Worm (Caenorhabditis elegans) whole organism, late embryonic: ENCODE data around the gene mltn-11.

Experiments
- F13H6.1 ChIP-seq: sonication (generic microtip); optimal IDR thresholded peaks from 2 replicates; lab custom pipeline; 2016; ENCODE audit warnings: missing genetic modification characterization, missing compliant biosample characterization
- T23F11.4 ChIP-seq: fragments of 200-800 bp; sonication (Bioruptor generic); optimal IDR thresholded peaks from 2 replicates; lab custom pipeline; 2018; ENCODE audit warnings: mild to moderate bottlenecking, missing genetic modification characterization, missing compliant biosample characterization
- ahr-1 ChIP-seq: sonication (generic microtip); optimal IDR thresholded peaks from 2 replicates; lab custom pipeline; 2016; ENCODE audit warnings: missing genetic modification characterization, missing compliant biosample characterization
- ceh-19 ChIP-seq: fragments of 200-800 bp; sonication (Bioruptor generic); optimal IDR thresholded peaks from 2 replicates; lab custom pipeline; 2018; ENCODE audit warnings: mild to moderate bottlenecking, missing genetic modification characterization, missing compliant biosample characterization
- ceh-2 ChIP-seq: sonication (generic microtip); optimal IDR thresholded peaks from 2 replicates; lab custom pipeline; 2016; ENCODE audit warnings: missing genotype, missing genetic modification characterization, missing compliant biosample characterization
- ceh-22 ChIP-seq: sonication (generic microtip); optimal IDR thresholded peaks from 2 replicates; lab custom pipeline; 2017; ENCODE audit warnings: missing biosample characterization, missing genetic modification characterization
- ceh-34 ChIP-seq: sonication (generic microtip); optimal IDR thresholded peaks from 2 replicates; lab custom pipeline; 2016; ENCODE audit warnings: mild to moderate bottlenecking, missing genetic modification characterization, missing compliant biosample characterization
- ceh-45 ChIP-seq: fragments of 200-800 bp; sonication (Bioruptor generic); IDR thresholded peaks from 2 replicates; pipeline ENCODE4 v1.3.6; 2022; ENCODE audit warnings: missing genetic modification reagents, missing genetic modification characterization, missing compliant biosample characterization
- ceh-9 ChIP-seq: sonication (generic microtip); optimal IDR thresholded peaks from 2 replicates; lab custom pipeline; 2016; ENCODE audit warnings: mild to moderate bottlenecking, missing genetic modification characterization, inconsistent platforms, missing compliant biosample characterization
- che-1 ChIP-seq: sonication (generic microtip); optimal IDR thresholded peaks from 2 replicates; lab custom pipeline; 2016; ENCODE audit warnings: mild to moderate bottlenecking, missing genetic modification characterization, missing compliant biosample characterization
- dmd-4 ChIP-seq: sonication (generic microtip); optimal IDR thresholded peaks from 2 replicates; lab custom pipeline; 2016; ENCODE audit warnings: borderline replicate concordance, missing genetic modification characterization, missing compliant biosample characterization
- elt-2 ChIP-seq: sonication (generic microtip); optimal IDR thresholded peaks from 2 replicates; lab custom pipeline; 2016; ENCODE audit warnings: missing genetic modification reagents, missing genetic modification characterization, missing compliant biosample characterization
- elt-4 ChIP-seq: sonication (generic microtip); optimal IDR thresholded peaks from 2 replicates; lab custom pipeline; 2016; ENCODE audit warnings: missing genetic modification characterization, missing compliant biosample characterization
- ets-4 ChIP-seq: sonication (generic microtip); optimal IDR thresholded peaks from 2 replicates; lab custom pipeline; 2016; ENCODE audit warnings: missing genetic modification characterization, missing compliant biosample characterization
- eyg-1 ChIP-seq: sonication (generic microtip); optimal IDR thresholded peaks from 2 replicates; lab custom pipeline; 2016; ENCODE audit warnings: missing genotype, missing genetic modification characterization, missing compliant biosample characterization
- fkh-10 ChIP-seq: fragments of 150-350 bp; optimal IDR thresholded peaks from 2 replicates; lab custom pipeline; 2014; ENCODE audit warnings: missing biosample characterization, missing genetic modification reagents, missing genetic modification characterization
- fkh-6 ChIP-seq: sonication (generic microtip); optimal IDR thresholded peaks from 2 replicates; lab custom pipeline; 2016; ENCODE audit warnings: missing genetic modification characterization, missing compliant biosample characterization
- gmeb-2 ChIP-seq: sonication (generic microtip); optimal IDR thresholded peaks from 2 replicates; lab custom pipeline; 2016; ENCODE audit warnings: missing genetic modification characterization, inconsistent platforms, missing compliant biosample characterization
- hlh-6 ChIP-seq: sonication (generic microtip); optimal IDR thresholded peaks from 2 replicates; lab custom pipeline; 2016; ENCODE audit warnings: missing genotype, missing genetic modification characterization, missing compliant biosample characterization
- hlh-8 ChIP-seq: sonication (generic microtip); optimal IDR thresholded peaks from 2 replicates; lab custom pipeline; 2016; ENCODE audit warnings: missing genotype, missing genetic modification characterization, missing compliant biosample characterization
- lim-6 ChIP-seq: sonication (generic microtip); optimal IDR thresholded peaks from 2 replicates; lab custom pipeline; 2016; ENCODE audit warnings: missing genetic modification characterization, missing compliant biosample characterization
- nfya-1 ChIP-seq: sonication (generic microtip); optimal IDR thresholded peaks from 2 replicates; lab custom pipeline; 2017; ENCODE audit warnings: missing genetic modification characterization, mild to moderate bottlenecking, missing compliant biosample characterization, antibody characterized with exemption, moderate library complexity
- npax-4 ChIP-seq: sonication (generic microtip); optimal IDR thresholded peaks from 2 replicates; lab custom pipeline; 2016; ENCODE audit warnings: missing genetic modification characterization, missing compliant biosample characterization
- pax-1 ChIP-seq: fragments of 150-350 bp; optimal IDR thresholded peaks from 2 replicates; lab custom pipeline; 2014; ENCODE audit warnings: missing biosample characterization, missing genetic modification characterization
- pha-2 ChIP-seq: sonication (generic microtip); optimal IDR thresholded peaks from 2 replicates; lab custom pipeline; 2017; ENCODE audit warnings: mild to moderate bottlenecking, missing genetic modification characterization, missing compliant biosample characterization
- pha-4 ChIP-seq: fragments of 150-350 bp; optimal IDR thresholded peaks from 2 replicates; lab custom pipeline; 2018; ENCODE audit warnings: missing biosample characterization, missing genetic modification reagents, missing genetic modification characterization
- rnt-1 ChIP-seq: sonication (generic microtip); optimal IDR thresholded peaks from 2 replicates; lab custom pipeline; 2016; ENCODE audit warnings: missing genetic modification characterization, missing compliant biosample characterization
- sdc-2 ChIP-seq: sonication (generic microtip); optimal IDR thresholded peaks from 2 replicates; lab custom pipeline; 2016; ENCODE audit warnings: missing genotype, missing genetic modification characterization, missing compliant biosample characterization
- sox-4 ChIP-seq: sonication (generic microtip); optimal IDR thresholded peaks from 2 replicates; lab custom pipeline; 2017; ENCODE audit warnings: mild to moderate bottlenecking, missing genetic modification characterization, inconsistent platforms, missing compliant biosample characterization
- syd-9 ChIP-seq: sonication (generic microtip); optimal IDR thresholded peaks from 2 replicates; lab custom pipeline; 2016; ENCODE audit warnings: mild to moderate bottlenecking, missing genetic modification characterization, moderate library complexity, missing compliant biosample characterization
- tbx-2 ChIP-seq: sonication (generic microtip); optimal IDR thresholded peaks from 2 replicates; lab custom pipeline; 2016; ENCODE audit warnings: missing genetic modification characterization, missing compliant biosample characterization
- ttx-3 ChIP-seq: sonication (generic microtip); optimal IDR thresholded peaks from 2 replicates; lab custom pipeline; 2016; ENCODE audit warnings: missing genetic modification reagents, missing genetic modification characterization, missing compliant biosample characterization
- unc-42 ChIP-seq: sonication (generic microtip); optimal IDR thresholded peaks from 2 replicates; lab custom pipeline; 2016; ENCODE audit warnings: missing genotype, missing genetic modification characterization, missing compliant biosample characterization
- unc-86 ChIP-seq: sonication (generic microtip); optimal IDR thresholded peaks from 2 replicates; lab custom pipeline; 2016; ENCODE audit warnings: missing genetic modification characterization, missing compliant biosample characterization
- zip-5 ChIP-seq: sonication (generic microtip); optimal IDR thresholded peaks from 2 replicates; lab custom pipeline; 2016; ENCODE audit warnings: missing genetic modification characterization, missing compliant biosample characterization

The mltn-11 gene

DNA sequence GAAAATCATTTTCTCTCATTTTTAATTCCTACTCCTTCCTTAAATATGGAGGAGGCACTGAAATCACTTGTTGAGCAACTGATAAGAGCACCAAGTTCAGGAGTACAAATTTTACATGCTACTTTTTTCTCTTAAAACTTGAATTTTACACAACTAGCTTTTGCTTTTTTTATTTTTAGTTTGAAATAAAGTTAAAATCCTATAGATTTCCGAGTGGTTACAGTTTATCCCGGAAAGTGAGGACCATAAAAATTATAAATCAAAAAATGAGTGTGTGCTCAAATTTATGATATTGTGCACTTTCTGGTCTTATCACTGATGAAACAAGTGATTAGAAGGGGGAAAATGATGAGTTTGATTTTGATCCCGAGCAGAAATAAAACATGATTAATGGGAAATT is 8.0 kb upstream of the mltn-11 start, which contains the start of gene oac-53:
TSS of gene oac-53 (minus strand) at position 9 of the 400 bp plus-strand sequence.
- no peak for TF ChIP-seq zip-5 (tag; lab: Kevin White, UChicago)
- no peak for TF ChIP-seq unc-42 (tag; lab: Kevin White, UChicago)
- TF ChIP-seq elt-2 (tag; lab: Kevin White, UChicago): peak; percentile 32
- TF ChIP-seq che-1: no peak
- no peak for TF ChIP-seq hlh-6 (tag; lab: Kevin White, UChicago)
- TF ChIP-seq elt-4 (tag; lab: Kevin White, UChicago): no peak

DNA sequence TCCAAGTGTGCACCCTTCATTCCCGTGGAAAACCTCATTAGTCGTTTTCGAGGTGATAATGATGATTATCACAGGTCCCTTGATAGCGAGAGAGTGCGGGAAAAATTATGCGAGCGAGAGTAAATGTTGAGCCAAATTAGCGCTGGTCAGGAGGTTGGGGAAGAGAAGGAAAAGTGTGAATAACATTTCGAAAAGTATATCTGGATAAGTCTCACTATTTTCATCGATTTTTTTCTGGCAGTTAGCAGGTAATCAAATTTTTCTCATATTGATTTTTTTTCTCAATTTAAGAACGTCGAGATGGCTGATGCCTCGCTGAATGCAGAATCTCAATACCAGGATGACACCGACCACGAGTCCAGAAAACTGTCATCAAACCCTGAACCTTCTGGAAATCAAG is 7.0 kb upstream of the mltn-11 start, which contains the start of gene W06G6.2:
TSS of gene W06G6.2 (plus strand) at position 301 of the 400 bp plus-strand sequence.
- TF ChIP-seq fkh-6 (tag; lab: Kevin White, UChicago) (no peak), fkh-10 (GFP tag; lab: Kevin White, UChicago) (no peak), sdc-2 (tag; lab: Kevin White, UChicago) (peak; percentile 62)
- TF ChIP-seq, all 69 proteins: peak for 1

- TF ChIP-seq lim-6: no peak
- TF ChIP-seq pax-1 (tag; lab: Kevin White, UChicago): no peak
- TF ChIP-seq syd-9 (tag; lab: Kevin White, UChicago): no peak
- TF ChIP-seq ceh-22: no peak
- TF ChIP-seq ttx-3 (tag; lab: Kevin White, UChicago): no peak
- no peak for TF ChIP-seq rnt-1 (tag; lab: Kevin White, UChicago)
- TF ChIP-seq eyg-1 (tag; lab: Kevin White, UChicago): no peak
- no peak for TF ChIP-seq ceh-9 (tag; lab: Kevin White, UChicago)
- no peak for TF ChIP-seq unc-86 (tag; lab: Kevin White, UChicago)
- TF ChIP-seq pha-4 (tag; lab: Kevin White, UChicago): no peak
- no peak for TF ChIP-seq hlh-8 (tag; lab: Kevin White, UChicago)
- TF ChIP-seq ceh-34 (tag; lab: Kevin White, UChicago): no peak
- TF ChIP-seq T23F11.4 (GFP tag; lab: Kevin White, UChicago): no peak
- no peak for TF ChIP-seq nfya-1 (tag; lab: Kevin White, UChicago)
- no peak for TF ChIP-seq ceh-2 (tag; lab: Kevin White, UChicago)
- no peak for TF ChIP-seq ceh-19 (GFP tag; lab: Kevin White, UChicago)
- no peak for TF ChIP-seq ets-4 (tag; lab: Kevin White, UChicago)
These were observed 6.4 kb upstream of the mltn-11 start, which contains the start of gene srd-21 for ce11 chrV:16629600-16629999. Gene srd-21, plus strand, starts transcription at chrV:16629900.

ce11 chrV:16638204-16638603 is 2.2 kb downstream of the mltn-11 start, which contains the start of gene srw-76:
Gene srw-76, minus strand, starts transcription at chrV:16638304.
- no peak for TF ChIP-seq sox-4 (tag; lab: Kevin White, UChicago)
- no peak for TF ChIP-seq fkh-6 (tag; lab: Kevin White, UChicago)
- TF ChIP-seq rnt-1 (tag; lab: Kevin White, UChicago): no peak
- TF ChIP-seq ceh-22: no peak
- no peak for TF ChIP-seq F13H6.1
- TF ChIP-seq dmd-4 (tag; lab: Kevin White, UChicago): no peak
- TF ChIP-seq gmeb-2: no peak
- no peak for TF ChIP-seq lim-6
- no peak for TF ChIP-seq ceh-34 (tag; lab: Kevin White, UChicago)
- no peak for TF ChIP-seq ceh-45 (GFP tag; lab: Robert Waterston, UW)
- TF ChIP-seq elt-2 (tag; lab: Kevin White, UChicago): no peak
- TF ChIP-seq npax-4 (tag; lab: Kevin White, UChicago): no peak
- TF ChIP-seq fkh-10 (GFP tag; lab: Kevin White, UChicago): no peak
- TF ChIP-seq ahr-1 (tag; lab: Kevin White, UChicago): no peak
- TF ChIP-seq tbx-2 (tag; lab: Kevin White, UChicago): no peak
- TF ChIP-seq pha-2 (tag; lab: Kevin White, UChicago): no peak
